Worm (Caenorhabditis elegans) whole organism, L3 larva: ENCODE measurements around the gene F19C7.2.

Experiments used
- R02D3.7 ChIP-seq: fragments of 150-350 bp; optimal IDR thresholded peaks from 2 replicates; lab custom pipeline; 2014; ENCODE audit warnings: missing biosample characterization, missing genetic modification characterization
- ZK546.5 ChIP-seq: sonication (generic microtip); optimal IDR thresholded peaks from 2 replicates; lab custom pipeline; 2017; ENCODE audit warnings: missing biosample characterization, missing genetic modification characterization
- ama-1 ChIP-seq: fragments of 150-350 bp; optimal IDR thresholded peaks from 2 replicates; lab custom pipeline; 2018
- ceh-16 ChIP-seq: sonication (generic microtip); optimal IDR thresholded peaks from 2 replicates; lab custom pipeline; 2017; ENCODE audit warnings: missing biosample characterization, missing genetic modification characterization
- ceh-28 ChIP-seq: fragments of 150-350 bp; optimal IDR thresholded peaks from 2 replicates; lab custom pipeline; 2014; ENCODE audit warnings: missing biosample characterization, missing genetic modification reagents, missing genetic modification characterization
- ceh-82 ChIP-seq: fragments of 150-350 bp; optimal IDR thresholded peaks from 2 replicates; lab custom pipeline; 2014; ENCODE audit warnings: missing biosample characterization, missing genetic modification characterization
- ceh-9 ChIP-seq: sonication (generic microtip); optimal IDR thresholded peaks from 2 replicates; lab custom pipeline; 2018; ENCODE audit warnings: missing biosample characterization, missing genetic modification characterization
- daf-12 ChIP-seq: fragments of 150-350 bp; optimal IDR thresholded peaks from 2 replicates; lab custom pipeline; 2014; ENCODE audit warnings: missing biosample characterization, missing genetic modification reagents, missing genetic modification characterization
- egl-27 ChIP-seq: sonication (generic microtip); optimal IDR thresholded peaks from 4 replicates; lab custom pipeline; 2017; ENCODE audit warnings: missing biosample characterization, missing genetic modification reagents, missing genetic modification characterization
- egl-5 ChIP-seq: fragments of 150-350 bp; optimal IDR thresholded peaks from 2 replicates; lab custom pipeline; 2017; ENCODE audit warnings: missing biosample characterization, missing genetic modification reagents, missing genetic modification characterization, inconsistent platforms
- elt-2 ChIP-seq: sonication (generic microtip); optimal IDR thresholded peaks from 2 replicates; lab custom pipeline; 2016; ENCODE audit warnings: missing genetic modification reagents, mild to moderate bottlenecking, missing genetic modification characterization, missing compliant biosample characterization
- elt-3 ChIP-seq, 3 experiments: fragments of 150-350 bp in 1 of 3; sonication (generic microtip) in 2 of 3; optimal IDR thresholded peaks; 2 replicates in 2 of 3; 4 replicates in 1 of 3; lab custom pipeline; 2014 to 2017; ENCODE audit warnings: missing biosample characterization in 3 of 3, missing genetic modification characterization in 3 of 3
- eor-1 ChIP-seq, 2 experiments: fragments of 150-350 bp; optimal IDR thresholded peaks; 2 replicates each; lab custom pipeline; 2014 to 2018; ENCODE audit warnings: missing biosample characterization in 2 of 2, missing genetic modification characterization in 2 of 2
- fkh-2 ChIP-seq: fragments of 150-350 bp; optimal IDR thresholded peaks from 2 replicates; lab custom pipeline; 2014; ENCODE audit warnings: missing biosample characterization, missing genetic modification reagents, missing genetic modification characterization
- fos-1 ChIP-seq: fragments of 150-350 bp; optimal IDR thresholded peaks from 2 replicates; lab custom pipeline; 2014; ENCODE audit warnings: missing biosample characterization, missing genetic modification characterization
- hmg-11 ChIP-seq: sonication (generic microtip); optimal IDR thresholded peaks from 2 replicates; lab custom pipeline; 2016; ENCODE audit warnings: missing genetic modification characterization, missing compliant biosample characterization
- jun-1 ChIP-seq: fragments of 150-350 bp; optimal IDR thresholded peaks from 2 replicates; lab custom pipeline; 2014; ENCODE audit warnings: missing biosample characterization, missing genetic modification reagents, missing genetic modification characterization
- lin-15B ChIP-seq: fragments of 150-350 bp; optimal IDR thresholded peaks from 2 replicates; lab custom pipeline; 2014; ENCODE audit warnings: missing biosample characterization, missing genetic modification characterization
- lsy-12 ChIP-seq: sonication (generic microtip); optimal IDR thresholded peaks from 2 replicates; lab custom pipeline; 2016; ENCODE audit warnings: mild to moderate bottlenecking, missing genetic modification characterization, missing compliant biosample characterization
- mdl-1 ChIP-seq: fragments of 150-350 bp; optimal IDR thresholded peaks from 2 replicates; lab custom pipeline; 2014; ENCODE audit warnings: missing biosample characterization, missing genetic modification characterization
- mml-1 ChIP-seq: fragments of 150-350 bp; sonication (generic microtip); optimal IDR thresholded peaks from 3 replicates; lab custom pipeline; 2014; ENCODE audit warnings: missing biosample characterization, missing genetic modification characterization
- nfya-1 ChIP-seq: sonication (generic microtip); optimal IDR thresholded peaks from 2 replicates; lab custom pipeline; 2017; ENCODE audit warnings: missing genetic modification characterization, mild to moderate bottlenecking, missing compliant biosample characterization, antibody characterized with exemption, moderate library complexity; ENCODE audit not compliant: insufficient read depth
- nhr-11 ChIP-seq: fragments of 150-350 bp; optimal IDR thresholded peaks from 2 replicates; lab custom pipeline; 2014; ENCODE audit warnings: missing biosample characterization, missing genetic modification characterization
- nhr-12 ChIP-seq: fragments of 150-350 bp; optimal IDR thresholded peaks from 2 replicates; lab custom pipeline; 2014; ENCODE audit warnings: missing biosample characterization, missing genetic modification characterization
- nhr-23 ChIP-seq: fragments of 150-350 bp; optimal IDR thresholded peaks from 2 replicates; lab custom pipeline; 2014; ENCODE audit warnings: missing biosample characterization, missing genetic modification reagents, missing genetic modification characterization
- nhr-237 ChIP-seq: fragments of 150-350 bp; optimal IDR thresholded peaks from 2 replicates; lab custom pipeline; 2014; ENCODE audit warnings: missing biosample characterization, missing genetic modification characterization
- nhr-25 ChIP-seq: sonication (generic microtip); optimal IDR thresholded peaks from 2 replicates; lab custom pipeline; 2017; ENCODE audit warnings: missing biosample characterization, missing genetic modification characterization
- nhr-43 ChIP-seq: sonication (generic microtip); optimal IDR thresholded peaks from 2 replicates; lab custom pipeline; 2016; ENCODE audit warnings: mild to moderate bottlenecking, missing genetic modification characterization, missing compliant biosample characterization; ENCODE audit not compliant: poor library complexity, severe bottlenecking
- nhr-67 ChIP-seq: fragments of 150-350 bp; optimal IDR thresholded peaks from 2 replicates; lab custom pipeline; 2014; ENCODE audit warnings: missing biosample characterization, missing genetic modification characterization
- nhr-76 ChIP-seq: fragments of 150-350 bp; sonication (generic microtip); optimal IDR thresholded peaks from 5 replicates; lab custom pipeline; 2014; ENCODE audit warnings: missing biosample characterization, missing genetic modification characterization
- nhr-77 ChIP-seq: fragments of 150-350 bp; optimal IDR thresholded peaks from 2 replicates; lab custom pipeline; 2014; ENCODE audit warnings: missing biosample characterization, missing genetic modification characterization
- pha-4 ChIP-seq: fragments of 150-350 bp; optimal IDR thresholded peaks from 2 replicates; lab custom pipeline; 2014; ENCODE audit warnings: missing biosample characterization, missing genetic modification reagents, missing genetic modification characterization
- pqm-1 ChIP-seq: fragments of 150-350 bp; optimal IDR thresholded peaks from 2 replicates; lab custom pipeline; 2017; ENCODE audit warnings: missing biosample characterization, missing genetic modification characterization, inconsistent platforms
- sea-2 ChIP-seq: fragments of 150-350 bp; sonication (generic microtip); optimal IDR thresholded peaks from 4 replicates; lab custom pipeline; 2014; ENCODE audit warnings: missing biosample characterization, missing genetic modification reagents, missing genetic modification characterization
- skn-1 ChIP-seq: fragments of 150-350 bp; optimal IDR thresholded peaks from 2 replicates; lab custom pipeline; 2014; ENCODE audit warnings: missing biosample characterization, missing genetic modification characterization
- tbx-2 ChIP-seq: sonication (generic microtip); optimal IDR thresholded peaks from 2 replicates; lab custom pipeline; 2016; ENCODE audit warnings: mild to moderate bottlenecking, missing genetic modification characterization, missing compliant biosample characterization
- zag-1 ChIP-seq: fragments of 150-350 bp; optimal IDR thresholded peaks from 2 replicates; lab custom pipeline; 2014; ENCODE audit warnings: missing biosample characterization, missing genetic modification characterization
- ztf-11 ChIP-seq: fragments of 150-350 bp; optimal IDR thresholded peaks from 2 replicates; lab custom pipeline; 2014; ENCODE audit warnings: missing biosample characterization, missing genetic modification characterization

Gene F19C7.2

ce11 chrIV:4588408-4588807 is 11.3 kb upstream of the F19C7.2 start:
- no peak for TF ChIP-seq nhr-76 (tag; lab: Kevin White, UChicago)
- TF ChIP-seq ZK546.5: no peak
- TF ChIP-seq pha-4 (tag; lab: Kevin White, UChicago): peak; percentile 62

- TF ChIP-seq sea-2 (GFP tag; lab: Kevin White, UChicago) (no peak), ZK546.5 (no peak), nhr-23 (tag; lab: Kevin White, UChicago) (no peak), jun-1 (no peak), nhr-12 (tag; lab: Kevin White, UChicago) (no peak), fkh-2 (tag; lab: Kevin White, UChicago) (no peak)
Observed at ce11 chrIV:4596824-4597223, 2.9 kb upstream of the F19C7.2 start, which contains the start of gene F19C7.3. F19C7.3 (plus strand) TSS chrIV:4597124.

ce11 chrIV:4602565-4602964 is 2.8 kb downstream of the F19C7.2 start, which contains the start of gene F19C7.4:
F19C7.4 (plus strand) TSS chrIV:4602865.
- TF ChIP-seq lin-15B (tag; lab: Kevin White, UChicago): no peak
- TF ChIP-seq ama-1: no peak
- TF ChIP-seq jun-1: no peak
- TF ChIP-seq nhr-237 (tag; lab: Kevin White, UChicago): no peak
- TF ChIP-seq ceh-82 (tag; lab: Kevin White, UChicago): no peak
- no peak for TF ChIP-seq pqm-1 (tag; lab: Kevin White, UChicago)

ce11 chrIV:4605608-4606007 is 5.9 kb downstream of the F19C7.2 start, which contains the start of gene nspg-10:
nspg-10 (plus strand) TSS chrIV:4605786.
- peak; percentile 42 for TF ChIP-seq pqm-1 (tag; lab: Kevin White, UChicago)
- no peak for TF ChIP-seq ceh-9 (tag; lab: Kevin White, UChicago)
- peak; percentile 73 for TF ChIP-seq elt-2 (tag; lab: Kevin White, UChicago)
- no peak for TF ChIP-seq ZK546.5
- TF ChIP-seq, all 47 proteins: peak for 2

ce11 chrIV:4608661-4609060 is 8.9 kb downstream of the F19C7.2 start:
- no peak for TF ChIP-seq lsy-12
- no peak for TF ChIP-seq hmg-11 (tag; lab: Kevin White, UChicago)
- no peak for TF ChIP-seq eor-1 (tag; optimal IDR thresholded peaks at IDR 0.05; lab: Kevin White, UChicago)
- TF ChIP-seq ceh-16 (tag; lab: Kevin White, UChicago): no peak
- TF ChIP-seq nhr-43 (tag; lab: Kevin White, UChicago): no peak
- TF ChIP-seq elt-3 (tag; optimal IDR thresholded peaks at IDR 0.05; lab: Kevin White, UChicago): no peak
- no peak for TF ChIP-seq egl-27 (tag; lab: Kevin White, UChicago)
- TF ChIP-seq mml-1 (tag; lab: Kevin White, UChicago): no peak
- no peak for TF ChIP-seq ceh-9 (tag; lab: Kevin White, UChicago)
- TF ChIP-seq pha-4 (tag; lab: Kevin White, UChicago): no peak
- no peak for TF ChIP-seq nhr-25 (tag; lab: Kevin White, UChicago)
- TF ChIP-seq nhr-67 (tag; lab: Kevin White, UChicago): no peak
- TF ChIP-seq tbx-2 (tag; lab: Kevin White, UChicago): no peak
- no peak for TF ChIP-seq elt-2 (tag; lab: Kevin White, UChicago)
- no peak for TF ChIP-seq ztf-11 (tag; lab: Kevin White, UChicago)
- no peak for TF ChIP-seq egl-5
- no peak for TF ChIP-seq ceh-82 (tag; lab: Kevin White, UChicago)
- TF ChIP-seq nhr-11: no peak
- no peak for TF ChIP-seq skn-1 (tag; lab: Kevin White, UChicago)

- no peak for TF ChIP-seq nhr-77 (tag; lab: Kevin White, UChicago)
- no peak for TF ChIP-seq mdl-1 (tag; lab: Kevin White, UChicago)
- no peak for TF ChIP-seq elt-3 (tag; optimal IDR thresholded peaks at IDR 0.05; lab: Kevin White, UChicago)
- no peak for TF ChIP-seq lin-15B (tag; lab: Kevin White, UChicago)
- no peak for TF ChIP-seq egl-27 (tag; lab: Kevin White, UChicago)
- TF ChIP-seq nhr-23 (tag; lab: Kevin White, UChicago): no peak
- TF ChIP-seq zag-1: no peak
- no peak for TF ChIP-seq nhr-11
- no peak for TF ChIP-seq mml-1 (tag; lab: Kevin White, UChicago)
- no peak for TF ChIP-seq R02D3.7 (tag; lab: Kevin White, UChicago)
- no peak for TF ChIP-seq fos-1 (tag; lab: Kevin White, UChicago)
- TF ChIP-seq daf-12 (tag; lab: Kevin White, UChicago): no peak
- no peak for TF ChIP-seq nfya-1
- TF ChIP-seq egl-5: no peak
- no peak for TF ChIP-seq ceh-28
Observed at ce11 chrIV:4609568-4609967, 9.8 kb downstream of the F19C7.2 start, which contains the start of gene col-110. col-110 (minus strand) TSS chrIV:4609668.
